Worm (Caenorhabditis elegans) whole organism, L1 larva: Measurements from ENCODE around the gene gst-31.

Source experiments
- C04F5.9 ChIP-seq: sonication (generic microtip); optimal IDR thresholded peaks from 2 replicates; lab custom pipeline; 2016; ENCODE audit warnings: missing genetic modification characterization, missing compliant biosample characterization
- F16B12.6 ChIP-seq: fragments of 150-350 bp; optimal IDR thresholded peaks from 2 replicates; lab custom pipeline; 2014; ENCODE audit warnings: missing biosample characterization, missing genetic modification characterization
- ceh-82 ChIP-seq, 3 experiments: fragments of 150-350 bp in 1 of 3; sonication (generic microtip) in 2 of 3; optimal IDR thresholded peaks; 2 replicates each; lab custom pipeline; 2014 to 2017; ENCODE audit warnings: missing biosample characterization in 3 of 3, missing genetic modification characterization in 3 of 3
- ceh-88 ChIP-seq: fragments of 200-800 bp; sonication (Bioruptor generic); IDR thresholded peaks from 2 replicates; pipeline ENCODE4 v1.3.6; 2022; ENCODE audit warnings: missing genetic modification characterization, missing compliant biosample characterization
- ceh-90 ChIP-seq: sonication (generic microtip); optimal IDR thresholded peaks from 2 replicates; lab custom pipeline; 2016; ENCODE audit warnings: missing genetic modification characterization, missing compliant biosample characterization
- ces-1 ChIP-seq: fragments of 150-350 bp; optimal IDR thresholded peaks from 2 replicates; lab custom pipeline; 2014; ENCODE audit warnings: missing biosample characterization, missing genetic modification reagents, missing genetic modification characterization
- egl-13 ChIP-seq: sonication (generic microtip); optimal IDR thresholded peaks from 2 replicates; lab custom pipeline; 2016; ENCODE audit warnings: missing genotype, missing genetic modification reagents, missing genetic modification characterization, missing compliant biosample characterization
- elt-3 ChIP-seq, 6 experiments: fragments of 150-350 bp in 1 of 6; sonication (generic microtip); optimal IDR thresholded peaks; 2 replicates each; lab custom pipeline; 2017 to 2018; ENCODE audit warnings: missing biosample characterization in 6 of 6, missing genetic modification characterization in 6 of 6, inconsistent platforms in 1 of 6
- fkh-10 ChIP-seq: sonication (generic microtip); optimal IDR thresholded peaks from 2 replicates; lab custom pipeline; 2017; ENCODE audit warnings: missing biosample characterization, missing genetic modification reagents, missing genetic modification characterization
- hlh-4 ChIP-seq: sonication (generic microtip); optimal IDR thresholded peaks from 2 replicates; lab custom pipeline; 2016; ENCODE audit warnings: mild to moderate bottlenecking, missing genetic modification characterization, missing compliant biosample characterization
- irx-1 ChIP-seq: sonication (generic microtip); optimal IDR thresholded peaks from 2 replicates; lab custom pipeline; 2016; ENCODE audit warnings: missing genetic modification characterization, missing compliant biosample characterization
- mdl-1 ChIP-seq, 2 experiments: fragments of 150-350 bp; optimal IDR thresholded peaks; 2 replicates each; lab custom pipeline; 2014 to 2017; ENCODE audit warnings: missing biosample characterization in 2 of 2, missing genetic modification characterization in 2 of 2, inconsistent platforms in 1 of 2
- mef-2 ChIP-seq: fragments of 150-350 bp; optimal IDR thresholded peaks from 2 replicates; lab custom pipeline; 2014; ENCODE audit warnings: missing biosample characterization, missing genetic modification characterization
- mep-1 ChIP-seq: fragments of 150-350 bp; optimal IDR thresholded peaks from 2 replicates; lab custom pipeline; 2014; ENCODE audit warnings: missing biosample characterization, missing genetic modification characterization
- nhr-47 ChIP-seq: sonication (generic microtip); optimal IDR thresholded peaks from 2 replicates; lab custom pipeline; 2016; ENCODE audit warnings: mild to moderate bottlenecking, missing genetic modification characterization, moderate library complexity, missing compliant biosample characterization
- nhr-85 ChIP-seq: sonication (generic microtip); peaks from one replicate; lab custom pipeline; 2016; ENCODE audit warnings: missing genetic modification characterization, inconsistent platforms, missing compliant biosample characterization
- skn-1 ChIP-seq: fragments of 150-350 bp; optimal IDR thresholded peaks from 2 replicates; lab custom pipeline; 2014; ENCODE audit warnings: missing biosample characterization, missing genetic modification characterization
- sox-4 ChIP-seq: sonication (generic microtip); optimal IDR thresholded peaks from 2 replicates; lab custom pipeline; 2016; ENCODE audit warnings: missing genetic modification characterization, missing compliant biosample characterization
- unc-86 ChIP-seq: sonication (generic microtip); optimal IDR thresholded peaks from 2 replicates; lab custom pipeline; 2016; ENCODE audit warnings: missing genetic modification characterization, missing compliant biosample characterization

gst-31 gene

DNA sequence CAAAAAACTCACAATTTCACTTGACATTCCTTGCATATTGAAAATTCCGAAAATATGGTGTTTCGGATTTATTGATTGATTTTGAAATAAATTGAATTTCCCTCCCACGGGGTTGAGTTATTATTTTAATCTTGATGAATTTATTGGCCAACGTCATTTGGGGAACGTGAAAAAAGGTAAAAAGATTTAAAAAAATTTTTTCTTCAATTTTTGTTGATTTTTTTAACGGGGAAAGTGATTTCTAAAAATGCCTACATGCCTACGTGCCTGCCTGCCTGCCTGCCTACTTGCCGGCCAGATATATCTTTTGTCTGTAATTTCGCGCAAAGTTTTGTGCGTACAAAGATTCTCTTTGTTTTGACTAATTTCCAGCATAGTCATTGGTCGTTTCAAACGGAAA is 40.4 kb downstream of the gst-31 start, which contains the start of gene Y53F4B.24:
TSS of gene Y53F4B.24 (minus strand) at position 101 of the 400 bp plus-strand sequence.
- no peak for TF ChIP-seq fkh-10 (GFP tag; lab: Kevin White, UChicago)
- TF ChIP-seq nhr-85 (tag; lab: Kevin White, UChicago) = peak; percentile 4

DNA sequence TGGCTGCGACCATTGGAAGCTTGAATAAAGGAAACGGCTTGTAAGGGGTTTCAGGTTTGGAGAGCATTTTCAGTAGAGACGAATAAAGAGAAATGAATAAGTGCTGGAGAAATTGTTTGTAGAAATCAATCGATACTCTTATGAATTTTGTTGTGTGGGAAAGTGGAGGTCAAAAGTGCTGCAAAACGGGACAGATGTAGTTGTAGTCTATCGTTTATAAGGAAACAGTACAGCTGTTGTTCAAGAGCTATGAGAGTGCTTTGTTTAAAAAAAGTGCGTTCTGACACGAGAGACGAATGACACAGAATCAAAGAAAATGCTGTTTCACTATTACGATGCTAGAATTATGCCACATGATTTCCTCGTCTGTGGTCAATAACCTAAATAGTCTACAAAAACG is 44.3 kb downstream of the gst-31 start, which contains the start of gene Y53F4B.62:
TSS of gene Y53F4B.62 (minus strand) at position 101 of the 400 bp plus-strand sequence.
- TF ChIP-seq ceh-82 (tag; optimal IDR thresholded peaks at IDR 0.05; lab: Kevin White, UChicago) = no peak
- TF ChIP-seq ceh-88 (GFP tag; lab: Robert Waterston, UW) = no peak
- no peak for TF ChIP-seq ces-1
- TF ChIP-seq skn-1 (tag; lab: Kevin White, UChicago) = no peak
- no peak for TF ChIP-seq nhr-47 (tag; lab: Kevin White, UChicago)
- no peak for TF ChIP-seq elt-3 (tag; optimal IDR thresholded peaks at IDR 0.05; lab: Kevin White, UChicago)
- TF ChIP-seq unc-86 (tag; lab: Kevin White, UChicago) = no peak
- no peak for TF ChIP-seq F16B12.6 (tag; lab: Kevin White, UChicago)
- TF ChIP-seq irx-1 (tag; lab: Kevin White, UChicago) = no peak
- no peak for TF ChIP-seq egl-13 (tag; lab: Kevin White, UChicago)
- TF ChIP-seq mef-2 = no peak
- no peak for TF ChIP-seq mep-1 (tag; lab: Kevin White, UChicago)
- no peak for TF ChIP-seq sox-4 (tag; lab: Kevin White, UChicago)
- no peak for TF ChIP-seq C04F5.9 (tag; lab: Kevin White, UChicago)
- TF ChIP-seq mdl-1 (tag; optimal IDR thresholded peaks at IDR 0.05; lab: Kevin White, UChicago) = no peak
- TF ChIP-seq hlh-4 (tag; lab: Kevin White, UChicago) = no peak
- no peak for TF ChIP-seq ceh-90 (tag; lab: Kevin White, UChicago)
- TF ChIP-seq, all 84 proteins: peak for 0
